Fruit fly (Drosophila melanogaster) whole organism, prepupa: ENCODE measurements around the gene CG42494.

ENCODE experiments used
- CG10631 ChIP-seq: fragments of 200-800 bp; sonication (Bioruptor generic); optimal IDR thresholded peaks from 2 replicates; lab custom pipeline; 2016; ENCODE audit warnings: missing biosample characterization, missing genetic modification characterization
- CG11762 ChIP-seq: fragments of 200-800 bp; sonication (Bioruptor generic); optimal IDR thresholded peaks from 3 replicates; lab custom pipeline; 2016; ENCODE audit warnings: missing biosample characterization, missing genetic modification characterization; ENCODE audit not compliant: insufficient read depth
- CG15336 ChIP-seq: fragments of 200-800 bp; sonication (Bioruptor generic); IDR thresholded peaks from 2 replicates; pipeline ENCODE4 v1.3.6; 2022; ENCODE audit warnings: missing biosample characterization, missing genetic modification characterization
- CG3919 ChIP-seq: fragments of 200-800 bp; sonication (Bioruptor generic); optimal IDR thresholded peaks from 3 replicates; lab custom pipeline; 2016; ENCODE audit warnings: missing biosample characterization, missing genetic modification characterization
- CG6163 ChIP-seq: fragments of 200-800 bp; sonication (Bioruptor generic); IDR thresholded peaks from 3 replicates; pipeline ENCODE4 v1.3.6; 2022; ENCODE audit warnings: missing biosample characterization, missing genetic modification characterization
- CG6276 ChIP-seq: fragments of 200-800 bp; sonication (Bioruptor generic); optimal IDR thresholded peaks from 2 replicates; lab custom pipeline; 2017; ENCODE audit warnings: missing biosample characterization, mild to moderate bottlenecking, missing genetic modification characterization
- Eip75B ChIP-seq: fragments of 200-800 bp; sonication (Bioruptor generic); optimal IDR thresholded peaks from 3 replicates; lab custom pipeline; 2016; ENCODE audit warnings: missing biosample characterization, missing genetic modification characterization
- Lpt ChIP-seq: fragments of 200-800 bp; sonication (Bioruptor generic); optimal IDR thresholded peaks from 3 replicates; lab custom pipeline; 2016; ENCODE audit warnings: missing biosample characterization, missing genetic modification characterization
- OdsH ChIP-seq: fragments of 200-800 bp; sonication (Bioruptor generic); optimal IDR thresholded peaks from 3 replicates; lab custom pipeline; 2016; ENCODE audit warnings: missing biosample characterization, missing genetic modification characterization
- Smox ChIP-seq: fragments of 200-800 bp; sonication (Bioruptor generic); optimal IDR thresholded peaks from 3 replicates; lab custom pipeline; 2016; ENCODE audit warnings: missing biosample characterization, missing genetic modification characterization
- acj6 ChIP-seq: fragments of 200-800 bp; sonication (Bioruptor generic); optimal IDR thresholded peaks from 3 replicates; lab custom pipeline; 2016; ENCODE audit warnings: missing biosample characterization, missing genetic modification characterization
- dac ChIP-seq: fragments of 200-800 bp; sonication (Bioruptor generic); optimal IDR thresholded peaks from 2 replicates; lab custom pipeline; 2017; ENCODE audit warnings: missing biosample characterization, mild to moderate bottlenecking, missing genetic modification characterization
- eg ChIP-seq: fragments of 200-800 bp; sonication (Bioruptor generic); IDR thresholded peaks from 3 replicates; pipeline ENCODE4 v1.3.6; 2022; ENCODE audit warnings: missing biosample characterization, missing genetic modification characterization
- esn ChIP-seq: fragments of 200-800 bp; sonication (Bioruptor generic); optimal IDR thresholded peaks from 2 replicates; lab custom pipeline; 2016; ENCODE audit warnings: missing biosample characterization, mild to moderate bottlenecking, missing genetic modification characterization, moderate library complexity
- vri ChIP-seq: fragments of 200-800 bp; sonication (Bioruptor generic); optimal IDR thresholded peaks from 3 replicates; lab custom pipeline; 2016; ENCODE audit warnings: missing biosample characterization, mild to moderate bottlenecking, missing genetic modification characterization

CG42494 gene

dm6 chr3L:3226458-3226783 is 42.2 kb downstream of the CG42494 start:
- TF ChIP-seq Lpt (GFP tag; lab: Kevin White, UChicago) (no peak), eg (GFP tag; lab: Robert Waterston, UW) (no peak), acj6 (no peak), CG10631 (GFP tag; lab: Kevin White, UChicago) (no peak), CG11762 (GFP tag; lab: Kevin White, UChicago) (no peak), esn (GFP tag; lab: Kevin White, UChicago) (no peak), CG6163 (GFP tag; lab: Robert Waterston, UW) (no peak), CG15336 (no peak), OdsH (GFP tag; lab: Kevin White, UChicago) (no peak), Eip75B (GFP tag; lab: Kevin White, UChicago) (no peak), Smox (GFP tag; lab: Kevin White, UChicago) (no peak), dac (GFP tag; lab: Kevin White, UChicago) (no peak), vri (GFP tag; lab: Kevin White, UChicago) (no peak), CG3919 (no peak), CG6276 (no peak)
